Fruit fly (Drosophila melanogaster): ENCODE results near the gene Rbm13.

DNA sequence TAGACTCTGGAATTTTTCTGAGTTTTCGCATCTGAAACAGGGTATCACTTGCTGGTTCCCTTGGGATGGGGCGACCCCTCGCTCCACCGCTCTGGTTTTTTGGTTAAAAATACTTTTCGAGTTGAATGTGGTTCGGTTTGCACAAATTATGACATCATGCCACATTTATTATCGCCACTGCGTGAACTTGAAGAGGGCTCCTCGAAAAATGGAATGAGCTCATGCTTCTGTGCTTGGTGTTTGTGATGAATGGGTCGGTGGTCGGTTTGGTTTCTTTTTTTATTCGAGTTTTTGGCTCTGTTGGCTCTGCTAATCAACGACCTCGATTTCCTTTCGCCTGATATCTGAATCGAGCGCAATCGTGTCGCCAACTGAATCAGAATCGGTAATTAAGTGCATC is 19.8 kb upstream of the Rbm13 start:
- no peak for TF ChIP-seq CG8478 (optimal IDR thresholded peaks at IDR 0.05)
- TF ChIP-seq CTCF (optimal IDR thresholded peaks at IDR 0.05): no peak
